Worm (Caenorhabditis elegans): ENCODE measurements around the gene ZK792.12.

DNA sequence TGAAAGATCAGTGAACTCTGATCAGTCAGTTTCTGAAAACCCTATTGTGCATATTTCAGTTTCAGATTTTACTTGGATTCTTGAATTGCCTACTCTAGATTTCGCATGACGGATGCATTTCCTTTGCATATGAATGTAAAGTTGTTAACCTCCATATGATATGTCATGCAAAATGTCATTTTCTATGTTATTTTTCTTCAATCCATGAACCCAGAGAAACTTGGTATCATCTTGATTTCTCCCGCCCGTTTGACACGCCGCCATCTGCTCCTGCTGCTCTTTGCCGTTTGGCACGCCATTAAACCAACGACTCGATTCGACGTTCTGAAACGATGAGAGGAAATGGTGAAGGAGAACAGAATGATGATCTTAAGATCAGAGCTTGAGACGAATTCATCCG, 43.2 kb upstream of the ZK792.12 start:
- no peak for TF ChIP-seq ham-2 (GFP tag; optimal IDR thresholded peaks at IDR 0.05)
- no peak for TF ChIP-seq nhr-76 (tag; optimal IDR thresholded peaks at IDR 0.05)
- no peak for TF ChIP-seq snpc-4 (tag; optimal IDR thresholded peaks at IDR 0.05)
- TF ChIP-seq nhr-237 (tag; optimal IDR thresholded peaks at IDR 0.05), result no peak
- no peak for TF ChIP-seq mep-1 (tag; optimal IDR thresholded peaks at IDR 0.05)
- no peak for TF ChIP-seq nhr-12 (tag; optimal IDR thresholded peaks at IDR 0.05)
- TF ChIP-seq lsy-2 (tag; optimal IDR thresholded peaks at IDR 0.05), result no peak
- no peak for TF ChIP-seq blmp-1 (tag; optimal IDR thresholded peaks at IDR 0.05)
- TF ChIP-seq unc-39 (tag; optimal IDR thresholded peaks at IDR 0.05), result no peak
- no peak for TF ChIP-seq lin-13 (tag; optimal IDR thresholded peaks at IDR 0.05)
- no peak for TF ChIP-seq elt-3 (tag; optimal IDR thresholded peaks at IDR 0.05)
- no peak for TF ChIP-seq nhr-2 (tag; optimal IDR thresholded peaks at IDR 0.05)

Measured in whole organism, mixed stage, embryonic.